Fruit fly (Drosophila melanogaster) whole organism, embryonic: ENCODE measurements around the gene Hem.

Source experiments
- B-H2 ChIP-seq: fragments of 200-800 bp; sonication (Bioruptor generic); optimal IDR thresholded peaks from 2 replicates; lab custom pipeline; 2018; ENCODE audit warnings: missing biosample characterization, mild to moderate bottlenecking, missing genetic modification characterization
- CG13624 ChIP-seq: fragments of 200-800 bp; sonication (Bioruptor generic); optimal IDR thresholded peaks from 2 replicates; lab custom pipeline; 2016; ENCODE audit warnings: missing biosample characterization, missing genetic modification characterization
- CG14014 ChIP-seq: fragments of 200-800 bp; sonication (Bioruptor generic); IDR thresholded peaks from 2 replicates; pipeline ENCODE4 v1.3.6; 2022; ENCODE audit warnings: missing biosample characterization, missing genetic modification characterization
- CG15269 ChIP-seq: fragments of 200-800 bp; sonication (Bioruptor generic); optimal IDR thresholded peaks from 2 replicates; lab custom pipeline; 2018; ENCODE audit warnings: missing biosample characterization, mild to moderate bottlenecking, missing genetic modification characterization, moderate library complexity
- CG15514 ChIP-seq: fragments of 200-800 bp; sonication (Bioruptor generic); optimal IDR thresholded peaks from 3 replicates; lab custom pipeline; 2017; ENCODE audit warnings: missing biosample characterization, missing genetic modification characterization, mild to moderate bottlenecking, moderate library complexity, missing genetic modification reagents
- CG18764 ChIP-seq: fragments of 200-800 bp; sonication (Bioruptor generic); optimal IDR thresholded peaks from 3 replicates; lab custom pipeline; 2016; ENCODE audit warnings: missing biosample characterization, missing genetic modification characterization
- CG2120 ChIP-seq: fragments of 200-800 bp; sonication (Bioruptor generic); optimal IDR thresholded peaks from 3 replicates; lab custom pipeline; 2016; ENCODE audit warnings: missing biosample characterization, missing genetic modification characterization
- CG2678 ChIP-seq: fragments of 200-800 bp; sonication (Bioruptor generic); optimal IDR thresholded peaks from 3 replicates; lab custom pipeline; 2019; ENCODE audit warnings: missing biosample characterization, mild to moderate bottlenecking, missing genetic modification characterization, moderate library complexity
- CG2712 ChIP-seq: fragments of 200-800 bp; optimal IDR thresholded peaks from 3 replicates; lab custom pipeline; 2019; ENCODE audit warnings: missing biosample characterization, mild to moderate bottlenecking, missing genetic modification characterization, moderate library complexity
- CG5245 ChIP-seq: fragments of 200-800 bp; sonication (Bioruptor generic); optimal IDR thresholded peaks from 3 replicates; lab custom pipeline; 2016; ENCODE audit warnings: missing biosample characterization, missing genetic modification characterization
- CG6254 ChIP-seq: fragments of 200-800 bp; sonication (Bioruptor generic); optimal IDR thresholded peaks from 3 replicates; lab custom pipeline; 2017; ENCODE audit warnings: mild to moderate bottlenecking, missing biosample characterization, missing genetic modification reagents, missing genetic modification characterization
- CG6689 ChIP-seq: fragments of 200-800 bp; sonication (Bioruptor generic); IDR thresholded peaks from 2 replicates; pipeline ENCODE4 v1.3.6; 2022; ENCODE audit warnings: missing biosample characterization, missing genetic modification characterization
- CG9215 ChIP-seq: fragments of 200-800 bp; sonication (Bioruptor generic); IDR thresholded peaks from 2 replicates; pipeline ENCODE4 v1.3.6; 2022; ENCODE audit warnings: missing biosample characterization, missing genetic modification characterization
- CTCF ChIP-seq: fragments of 200-800 bp; sonication (Bioruptor generic); optimal IDR thresholded peaks from 2 replicates; lab custom pipeline; 2017; ENCODE audit warnings: missing biosample characterization, mild to moderate bottlenecking, missing genetic modification characterization, moderate library complexity
- Drgx ChIP-seq: fragments of 200-800 bp; sonication (Bioruptor generic); IDR thresholded peaks from 2 replicates; pipeline ENCODE4 v1.3.6; 2022; ENCODE audit warnings: missing biosample characterization, missing genetic modification characterization
- Gsc ChIP-seq: fragments of 200-800 bp; sonication (Bioruptor generic); IDR thresholded peaks from 2 replicates; pipeline ENCODE4 v1.3.6; 2022; ENCODE audit warnings: missing biosample characterization, missing genetic modification characterization
- Hand ChIP-seq: fragments of 200-800 bp; sonication (Bioruptor generic); optimal IDR thresholded peaks from 2 replicates; lab custom pipeline; 2017; ENCODE audit warnings: mild to moderate bottlenecking, missing biosample characterization, missing genetic modification reagents, missing genetic modification characterization
- HmgD ChIP-seq: fragments of 200-800 bp; sonication (Bioruptor generic); optimal IDR thresholded peaks from 3 replicates; lab custom pipeline; 2016; ENCODE audit warnings: missing biosample characterization, missing genetic modification characterization
- MESR4 ChIP-seq: fragments of 200-800 bp; sonication (Bioruptor generic); optimal IDR thresholded peaks from 2 replicates; lab custom pipeline; 2018; ENCODE audit warnings: missing biosample characterization, mild to moderate bottlenecking, missing genetic modification characterization, moderate library complexity
- Mad ChIP-seq: fragments of 200-800 bp; sonication (Bioruptor generic); optimal IDR thresholded peaks from 2 replicates; lab custom pipeline; 2016; ENCODE audit warnings: missing biosample characterization, missing genetic modification characterization
- Nf-YB ChIP-seq: fragments of 200-800 bp; sonication (Bioruptor generic); optimal IDR thresholded peaks from 3 replicates; lab custom pipeline; 2019; ENCODE audit warnings: missing biosample characterization, mild to moderate bottlenecking, missing genetic modification characterization, moderate library complexity
- Oaz ChIP-seq: fragments of 200-800 bp; sonication (Bioruptor generic); IDR thresholded peaks from 2 replicates; pipeline ENCODE4 v1.3.6; 2022; ENCODE audit warnings: missing biosample characterization, missing genetic modification characterization
- Optix ChIP-seq: fragments of 200-800 bp; sonication (Bioruptor generic); IDR thresholded peaks from 3 replicates; pipeline ENCODE4 v1.3.6; 2022; ENCODE audit warnings: missing biosample characterization, missing genetic modification characterization
- Usf ChIP-seq: fragments of 200-800 bp; sonication (Bioruptor generic); optimal IDR thresholded peaks from 2 replicates; lab custom pipeline; 2017; ENCODE audit warnings: missing genotype, missing biosample characterization, missing genetic modification characterization
- Xbp1 ChIP-seq: fragments of 200-800 bp; sonication (Bioruptor generic); optimal IDR thresholded peaks from 3 replicates; lab custom pipeline; 2016; ENCODE audit warnings: missing biosample characterization, mild to moderate bottlenecking, missing genetic modification characterization
- chif ChIP-seq, 2 experiments: fragments of 200-800 bp; sonication (Bioruptor generic); optimal IDR thresholded peaks; 3 replicates each; lab custom pipeline; 2016; ENCODE audit warnings: missing biosample characterization in 2 of 2, missing genetic modification characterization in 2 of 2
- ci ChIP-seq: fragments of 200-800 bp; sonication (Bioruptor generic); IDR thresholded peaks from 3 replicates; pipeline ENCODE4 v1.3.6; 2022; ENCODE audit warnings: missing biosample characterization, missing genetic modification characterization
- corto ChIP-seq: fragments of 200-800 bp; sonication (Bioruptor generic); optimal IDR thresholded peaks from 2 replicates; lab custom pipeline; 2016; ENCODE audit warnings: missing biosample characterization, mild to moderate bottlenecking, missing genetic modification characterization, moderate library complexity
- crc ChIP-seq: fragments of 200-800 bp; sonication (Bioruptor generic); optimal IDR thresholded peaks from 2 replicates; lab custom pipeline; 2016; ENCODE audit warnings: missing biosample characterization, missing genetic modification characterization
- crol ChIP-seq: fragments of 200-800 bp; sonication (Bioruptor generic); IDR thresholded peaks from 2 replicates; pipeline ENCODE4 v1.3.6; 2022; ENCODE audit warnings: missing biosample characterization, missing genetic modification characterization
- crp ChIP-seq, 2 experiments: fragments of 200-800 bp; sonication (Bioruptor generic); optimal IDR thresholded peaks; 2 replicates in 1 of 2; 3 replicates in 1 of 2; lab custom pipeline; 2017; ENCODE audit warnings: missing biosample characterization in 2 of 2, missing genetic modification characterization in 2 of 2, mild to moderate bottlenecking in 1 of 2, moderate library complexity in 1 of 2
- disco-r ChIP-seq: fragments of 200-800 bp; sonication (Bioruptor generic); optimal IDR thresholded peaks from 2 replicates; lab custom pipeline; 2016; ENCODE audit warnings: missing biosample characterization, missing genetic modification characterization
- ems ChIP-seq: fragments of 200-800 bp; sonication (Bioruptor generic); optimal IDR thresholded peaks from 3 replicates; lab custom pipeline; 2016; ENCODE audit warnings: missing biosample characterization, missing genetic modification characterization
- fru ChIP-seq: fragments of >200 bp; optimal IDR thresholded peaks from 2 replicates; lab custom pipeline; 2017
- kah ChIP-seq: fragments of 200-800 bp; sonication (Bioruptor generic); optimal IDR thresholded peaks from 2 replicates; lab custom pipeline; 2018; ENCODE audit warnings: missing biosample characterization, mild to moderate bottlenecking, missing genetic modification characterization
- klu ChIP-seq: fragments of 200-800 bp; sonication (Bioruptor generic); IDR thresholded peaks from 2 replicates; pipeline ENCODE4 v1.3.6; 2022; ENCODE audit warnings: missing biosample characterization, missing genetic modification characterization
- knrl ChIP-seq: fragments of 200-800 bp; sonication (Bioruptor generic); IDR thresholded peaks from 3 replicates; pipeline ENCODE4 v1.3.6; 2022; ENCODE audit warnings: missing biosample characterization, missing genetic modification characterization; ENCODE audit not compliant: partially characterized antibody
- peb ChIP-seq: fragments of 200-800 bp; sonication (Bioruptor generic); IDR thresholded peaks from 2 replicates; pipeline ENCODE4 v1.3.6; 2022; ENCODE audit warnings: missing biosample characterization, missing genetic modification characterization
- sim ChIP-seq: fragments of 200-800 bp; sonication (Bioruptor generic); IDR thresholded peaks from 2 replicates; pipeline ENCODE4 v1.3.6; 2022; ENCODE audit warnings: missing biosample characterization, missing genetic modification characterization
- toy ChIP-seq: fragments of 200-800 bp; sonication (Bioruptor generic); IDR thresholded peaks from 2 replicates; pipeline ENCODE4 v1.3.6; 2022; ENCODE audit warnings: missing biosample characterization, missing genetic modification characterization
- unc-4 ChIP-seq: fragments of 200-800 bp; sonication (Bioruptor generic); IDR thresholded peaks from 2 replicates; pipeline ENCODE4 v1.3.6; 2022; ENCODE audit warnings: missing biosample characterization, missing genetic modification characterization; ENCODE audit not compliant: partially characterized antibody
- usp ChIP-seq: fragments of >200 bp; optimal IDR thresholded peaks from 2 replicates; lab custom pipeline; 2017; ENCODE audit warnings: missing biosample characterization, missing genetic modification characterization
- wek ChIP-seq: fragments of 200-800 bp; sonication (Bioruptor generic); optimal IDR thresholded peaks from 3 replicates; lab custom pipeline; 2018; ENCODE audit warnings: missing biosample characterization, mild to moderate bottlenecking, missing genetic modification characterization, moderate library complexity
- zen ChIP-seq: fragments of 200-800 bp; sonication (Bioruptor generic); optimal IDR thresholded peaks from 3 replicates; lab custom pipeline; 2018; ENCODE audit warnings: missing biosample characterization, mild to moderate bottlenecking, missing genetic modification characterization, moderate library complexity
- zen2 ChIP-seq: fragments of 200-800 bp; sonication (Bioruptor generic); IDR thresholded peaks from 3 replicates; pipeline ENCODE4 v1.3.6; 2022; ENCODE audit warnings: missing biosample characterization, missing genetic modification characterization; ENCODE audit not compliant: partially characterized antibody

Hem gene

dm6 chr3L:22287994-22288766, at the start of gene Hem, which contains the start of gene IleRS (continued):
- peak; percentile 72 for TF ChIP-seq disco-r (GFP tag; lab: Kevin White, UChicago)
- TF ChIP-seq klu (GFP tag; lab: Robert Waterston, UW): peak; percentile 84
- peak; percentile 39 for TF ChIP-seq corto (GFP tag; lab: Kevin White, UChicago)
- TF ChIP-seq CG6254 (GFP tag; lab: Kevin White, UChicago): peak; percentile 88
- peak; percentile 72 for TF ChIP-seq knrl (GFP tag; lab: Robert Waterston, UW)
- TF ChIP-seq zen (tag; lab: Kevin White, UChicago): peak; percentile 95
- no peak for TF ChIP-seq fru
- peak; percentile 90 for TF ChIP-seq CG13624 (GFP tag; lab: Kevin White, UChicago)
- TF ChIP-seq CTCF: peak; percentile 53
- peak; percentile 71 for TF ChIP-seq kah
- peak; percentile 77 for TF ChIP-seq crc (GFP tag; lab: Kevin White, UChicago)
- peak; percentile 82 to 91 for TF ChIP-seq chif (GFP tag; optimal IDR thresholded peaks at IDR 0.05; lab: Kevin White, UChicago)
- peak; percentile 96 for TF ChIP-seq Xbp1 (GFP tag; lab: Kevin White, UChicago)
- peak; percentile 78 for TF ChIP-seq MESR4 (GFP tag; lab: Kevin White, UChicago)
- peak; percentile 96 for TF ChIP-seq CG2712
- TF ChIP-seq CG18764 (GFP tag; lab: Kevin White, UChicago): peak; percentile 91
- TF ChIP-seq wek (GFP tag; lab: Kevin White, UChicago): no peak
- TF ChIP-seq unc-4 (GFP tag; lab: Robert Waterston, UW): peak; percentile 82
- peak; percentile 84 for TF ChIP-seq CG9215
- TF ChIP-seq CG2120 (GFP tag; lab: Kevin White, UChicago): peak; percentile 92
- TF ChIP-seq Optix: peak; percentile 53
- TF ChIP-seq CG14014 (GFP tag; lab: Robert Waterston, UW): peak; percentile 91
- peak; percentile 83 for TF ChIP-seq Usf
- TF ChIP-seq CG5245: peak; percentile 88
- TF ChIP-seq Mad (GFP tag; lab: Kevin White, UChicago): peak; percentile 79
- peak; percentile 86 for TF ChIP-seq Drgx (GFP tag; lab: Robert Waterston, UW)
- peak; percentile 92 for TF ChIP-seq CG15269 (tag; lab: Kevin White, UChicago)
- TF ChIP-seq CG6689: peak; percentile 90
- peak; percentile 79 to 95 for TF ChIP-seq crp (GFP tag; optimal IDR thresholded peaks at IDR 0.05; lab: Kevin White, UChicago)
- TF ChIP-seq HmgD: peak; percentile 71
- peak; percentile 84 for TF ChIP-seq Oaz (GFP tag; lab: Robert Waterston, UW)
- peak; percentile 87 for TF ChIP-seq B-H2 (GFP tag; lab: Kevin White, UChicago)
- TF ChIP-seq crol (GFP tag; lab: Robert Waterston, UW): no peak; the same call in 1 of the 2 replicates
- TF ChIP-seq zen2 (GFP tag; lab: Robert Waterston, UW): peak; percentile 65
- TF ChIP-seq CG2678 (tag; lab: Kevin White, UChicago): peak; percentile 94
- TF ChIP-seq toy: peak; percentile 70
- TF ChIP-seq CG15514 (GFP tag; lab: Kevin White, UChicago): peak; percentile 99
- peak; percentile 62 for TF ChIP-seq ems
- no peak for TF ChIP-seq usp
- peak; percentile 82 for TF ChIP-seq Nf-YB (GFP tag; lab: Kevin White, UChicago)
- TF ChIP-seq ci: peak; percentile 95
- peak; percentile 77 for TF ChIP-seq peb
- peak; percentile 54 for TF ChIP-seq Gsc (GFP tag; lab: Robert Waterston, UW)
- TF ChIP-seq Hand: peak; percentile 70
- peak; percentile 81; the same call in 1 of the 2 replicates for TF ChIP-seq sim (GFP tag; lab: Robert Waterston, UW)
